Worm (Caenorhabditis elegans): Measurements from ENCODE around the gene F22F7.11.
"Not testable (repeated sequence)": the region's sequence is repeated elsewhere in the genome, so short reads cannot be mapped to it uniquely, and the experiment has no call there.

F22F7.11 gene

DNA sequence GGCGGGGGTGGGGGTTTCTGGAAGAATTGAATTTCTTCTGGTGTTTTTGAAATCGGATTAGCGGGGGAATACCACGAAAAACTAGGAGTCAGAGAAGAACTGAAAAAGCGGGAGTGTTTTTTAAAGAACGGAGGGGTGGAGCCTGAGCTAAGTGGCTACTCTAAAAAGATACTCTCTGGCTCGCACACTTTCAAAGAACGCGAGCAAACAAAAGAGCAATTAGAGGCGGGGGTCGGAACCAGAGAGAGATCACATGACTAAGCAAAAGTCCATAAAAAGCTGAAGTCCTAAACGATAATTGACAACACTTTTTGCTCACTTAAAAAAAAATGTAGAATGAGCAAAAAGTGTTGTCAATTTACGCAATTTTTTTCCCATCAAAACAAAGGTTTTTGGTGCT, 14.7 kb downstream of the F22F7.11 start:
- TF ChIP-seq tbx-37 (GFP tag; conservative IDR thresholded peaks at IDR 0.05) (no peak), ceh-13 (GFP tag; optimal IDR thresholded peaks at IDR 0.05) (no peak), tra-4 (tag; optimal IDR thresholded peaks at IDR 0.05) (no peak), scrt-1 (GFP tag; IDR thresholded peaks at IDR 0.05) (no peak), hmbx-1 (tag; optimal IDR thresholded peaks at IDR 0.05) (no peak), F13C5.2 (tag; optimal IDR thresholded peaks at IDR 0.05) (no peak), aly-1 (tag; optimal IDR thresholded peaks at IDR 0.05) (no peak), pes-1 (GFP tag; IDR thresholded peaks at IDR 0.05) (no peak), ama-1 (optimal IDR thresholded peaks at IDR 0.05) (no peak)

ce11 chrV:2135323-2135722, 15.7 kb downstream of the F22F7.11 start:
- TF ChIP-seq hmg-4 (GFP tag; optimal IDR thresholded peaks at IDR 0.05) (no peak), aly-1 (tag; optimal IDR thresholded peaks at IDR 0.05) (no peak), ceh-13 (GFP tag; optimal IDR thresholded peaks at IDR 0.05) (no peak), scrt-1 (GFP tag; IDR thresholded peaks at IDR 0.05) (no peak), ama-1 (optimal IDR thresholded peaks at IDR 0.05) (no peak), pes-1 (GFP tag; IDR thresholded peaks at IDR 0.05) (no peak)

DNA sequence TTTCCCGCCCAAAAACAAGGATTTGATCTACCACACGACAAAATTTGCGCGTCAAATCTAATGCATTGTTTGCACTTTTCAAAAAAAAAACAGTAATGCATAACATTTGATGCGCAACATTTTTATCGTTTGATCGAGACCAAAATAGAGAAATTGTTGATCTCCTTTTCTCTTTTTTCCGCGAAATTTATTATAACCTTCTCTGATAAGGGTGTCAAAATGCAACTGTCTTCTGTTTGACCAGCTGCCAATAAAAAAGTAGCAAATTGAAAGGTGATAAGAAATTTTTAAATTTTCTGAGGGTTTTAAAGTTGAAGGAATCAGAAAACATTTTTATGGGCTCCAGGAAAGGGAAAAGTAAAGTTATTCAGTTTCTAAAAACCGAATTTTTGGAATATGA, 17.4 kb downstream of the F22F7.11 start:
- TF ChIP-seq ets-7 (tag; optimal IDR thresholded peaks at IDR 0.05) (no peak), tbx-11 (GFP tag; IDR thresholded peaks at IDR 0.05) (no peak), scrt-1 (GFP tag; IDR thresholded peaks at IDR 0.05) (no peak), hmbx-1 (tag; optimal IDR thresholded peaks at IDR 0.05) (no peak), hnd-1 (tag; optimal IDR thresholded peaks at IDR 0.05) (no peak), tra-4 (tag; optimal IDR thresholded peaks at IDR 0.05) (no peak), pes-1 (GFP tag; IDR thresholded peaks at IDR 0.05) (no peak), ceh-13 (GFP tag; optimal IDR thresholded peaks at IDR 0.05) (no peak), B0310.2 (tag; optimal IDR thresholded peaks at IDR 0.05) (no peak), flt-1 (GFP tag; IDR thresholded peaks at IDR 0.05) (no peak)

ce11 chrV:2138287-2138686, 18.7 kb downstream of the F22F7.11 start:
- no peak for TF ChIP-seq hmg-4 (GFP tag; optimal IDR thresholded peaks at IDR 0.05)
- TF ChIP-seq tra-4 (tag; optimal IDR thresholded peaks at IDR 0.05), result no peak

DNA sequence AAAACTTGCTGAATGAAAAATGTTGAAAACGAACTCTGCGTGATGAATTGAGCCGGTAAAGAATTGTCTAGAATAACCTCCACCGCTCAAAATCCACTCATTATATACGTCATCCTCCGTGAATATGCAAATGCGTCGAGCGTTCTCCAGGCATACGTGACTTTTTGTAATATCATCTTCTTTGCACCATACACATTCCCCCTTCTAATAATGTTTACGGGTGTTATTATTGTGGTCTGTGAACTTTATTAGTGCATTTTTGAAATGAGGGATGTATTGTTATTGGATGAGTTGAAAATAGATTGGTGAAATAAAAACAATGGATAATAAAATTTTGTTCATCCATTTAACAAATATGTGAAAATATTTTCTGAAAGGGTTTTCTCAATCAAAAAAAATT, 20.3 kb downstream of the F22F7.11 start, which contains the start of gene F22F7.7:
F22F7.7 (minus strand) TSS at position 125 of the 400 bp plus-strand sequence.
- TF ChIP-seq F13C5.2 (tag; optimal IDR thresholded peaks at IDR 0.05) (no peak), hmg-4 (GFP tag; optimal IDR thresholded peaks at IDR 0.05) (no peak), tbx-11 (GFP tag; IDR thresholded peaks at IDR 0.05) (no peak), ceh-36 (tag; optimal IDR thresholded peaks at IDR 0.05) (no peak), ceh-13 (GFP tag; optimal IDR thresholded peaks at IDR 0.05) (no peak), B0310.2 (tag; optimal IDR thresholded peaks at IDR 0.05) (no peak), hnd-1 (tag; optimal IDR thresholded peaks at IDR 0.05) (no peak), aly-1 (tag; optimal IDR thresholded peaks at IDR 0.05) (no peak), ets-7 (tag; optimal IDR thresholded peaks at IDR 0.05) (no peak), tra-4 (tag; optimal IDR thresholded peaks at IDR 0.05) (no peak), hmbx-1 (tag; optimal IDR thresholded peaks at IDR 0.05) (no peak)

DNA sequence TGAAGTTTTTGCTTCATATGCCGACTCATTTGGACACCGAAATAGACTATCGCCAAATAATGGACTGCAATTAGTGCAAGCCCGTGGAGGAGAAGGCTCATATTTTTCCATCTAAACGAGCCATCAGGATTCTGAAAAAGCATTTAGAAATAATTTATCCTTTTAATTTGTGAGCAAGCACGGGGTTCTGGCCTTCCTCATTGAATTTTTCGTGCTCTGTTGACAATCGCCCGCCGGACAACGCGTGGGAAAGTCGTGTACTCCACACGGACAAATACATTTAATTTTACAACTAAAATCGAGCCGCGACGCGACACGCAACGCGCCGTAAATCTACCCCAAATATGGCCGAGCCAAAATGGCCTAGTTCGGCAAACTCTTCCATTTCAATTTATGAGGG, 24.8 kb downstream of the F22F7.11 start, which contains the start of gene F22F7.12:
F22F7.12 (minus strand) TSS at position 101 of the 400 bp plus-strand sequence.
- not testable (repeated sequence) for TF ChIP-seq ama-1 (optimal IDR thresholded peaks at IDR 0.05); hmbx-1 (tag; optimal IDR thresholded peaks at IDR 0.05); tra-4 (tag; optimal IDR thresholded peaks at IDR 0.05)

- TF ChIP-seq ama-1 (optimal IDR thresholded peaks at IDR 0.05) (no peak), flt-1 (GFP tag; IDR thresholded peaks at IDR 0.05) (no peak), hmbx-1 (tag; optimal IDR thresholded peaks at IDR 0.05) (no peak), sea-1 (GFP tag; conservative IDR thresholded peaks at IDR 0.05) (no peak), B0310.2 (tag; optimal IDR thresholded peaks at IDR 0.05) (no peak), pes-1 (GFP tag; IDR thresholded peaks at IDR 0.05) (no peak), scrt-1 (GFP tag; IDR thresholded peaks at IDR 0.05) (no peak), aly-1 (tag; optimal IDR thresholded peaks at IDR 0.05) (no peak), ets-7 (tag; optimal IDR thresholded peaks at IDR 0.05) (no peak), ceh-36 (tag; optimal IDR thresholded peaks at IDR 0.05) (no peak)
Measured at ce11 chrV:2146044-2146443, 26.4 kb downstream of the F22F7.11 start, which contains the start of gene str-52. Gene str-52, minus strand, starts transcription at chrV:2146144.

DNA sequence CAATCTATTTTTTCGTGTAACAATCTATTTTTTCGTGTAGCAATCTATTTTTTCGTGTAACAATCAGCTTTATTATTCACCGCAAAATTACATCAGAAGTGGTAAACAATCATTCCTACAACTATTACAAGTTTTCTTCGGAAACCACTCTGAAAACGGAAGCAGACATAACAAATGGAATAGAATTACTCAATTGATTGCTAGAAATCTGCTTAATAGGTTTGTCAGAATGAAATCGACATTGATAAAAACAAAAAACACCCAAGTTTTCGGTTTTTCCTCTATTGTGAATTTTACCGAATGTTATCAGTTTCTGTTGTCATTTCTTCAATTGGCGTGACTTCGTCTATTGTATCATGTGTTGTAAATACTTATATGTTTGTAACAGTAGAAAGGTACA, 27.2 kb downstream of the F22F7.11 start, which contains the start of gene srbc-20:
srbc-20 (plus strand) TSS at position 301 of the 400 bp plus-strand sequence.
- TF ChIP-seq F13C5.2 (tag; optimal IDR thresholded peaks at IDR 0.05) (no peak), tra-4 (tag; optimal IDR thresholded peaks at IDR 0.05) (no peak), ama-1 (optimal IDR thresholded peaks at IDR 0.05) (no peak), hmbx-1 (tag; optimal IDR thresholded peaks at IDR 0.05) (no peak), sea-1 (GFP tag; conservative IDR thresholded peaks at IDR 0.05) (no peak), flt-1 (GFP tag; IDR thresholded peaks at IDR 0.05) (no peak), tbx-11 (GFP tag; IDR thresholded peaks at IDR 0.05) (no peak), hmg-4 (GFP tag; optimal IDR thresholded peaks at IDR 0.05) (no peak), hnd-1 (tag; optimal IDR thresholded peaks at IDR 0.05) (no peak), pes-1 (GFP tag; IDR thresholded peaks at IDR 0.05) (no peak), aly-1 (tag; optimal IDR thresholded peaks at IDR 0.05) (no peak), scrt-1 (GFP tag; IDR thresholded peaks at IDR 0.05) (no peak), ets-7 (tag; optimal IDR thresholded peaks at IDR 0.05) (no peak), tbx-37 (GFP tag; conservative IDR thresholded peaks at IDR 0.05) (no peak), ceh-13 (GFP tag; optimal IDR thresholded peaks at IDR 0.05) (no peak), B0310.2 (tag; optimal IDR thresholded peaks at IDR 0.05) (no peak), ceh-36 (tag; optimal IDR thresholded peaks at IDR 0.05) (no peak)
